Fruit fly (Drosophila melanogaster): Measurements from ENCODE around the gene Ccp84Ab.

DNA sequence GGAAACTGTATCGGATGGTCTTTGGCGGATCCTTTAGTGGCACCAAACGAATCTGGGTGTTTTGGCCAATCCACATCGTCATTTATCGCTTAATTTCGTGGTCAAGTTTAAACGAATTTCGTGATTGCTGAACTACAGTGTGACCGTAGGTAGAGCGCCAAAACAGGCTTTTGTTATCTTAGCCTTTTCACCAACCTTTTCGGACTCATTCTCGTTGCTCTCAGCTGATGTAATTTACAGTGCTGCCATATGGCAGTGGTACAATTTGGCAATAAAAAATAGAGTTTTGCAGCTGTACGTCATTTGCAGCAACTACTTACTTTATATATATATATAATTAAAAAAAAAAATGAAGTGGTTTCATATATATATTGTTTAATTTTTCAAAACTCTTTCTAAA lies 42.7 kb downstream of the Ccp84Ab start, which contains the start of gene agt:
- TF ChIP-seq CTCF (optimal IDR thresholded peaks at IDR 0.05), result peak; percentile 70 to 74
- no peak for TF ChIP-seq CG8478 (optimal IDR thresholded peaks at IDR 0.05)

All from S2 (cell line).